Worm (Caenorhabditis elegans) whole organism, L1 larva: ENCODE measurements around the gene R04B3.1.

Source experiments
- C04F5.9 ChIP-seq: sonication (generic microtip); optimal IDR thresholded peaks from 2 replicates; lab custom pipeline; 2016; ENCODE audit warnings: missing genetic modification characterization, missing compliant biosample characterization
- F16B12.6 ChIP-seq: fragments of 150-350 bp; optimal IDR thresholded peaks from 2 replicates; lab custom pipeline; 2014; ENCODE audit warnings: missing biosample characterization, missing genetic modification characterization
- alr-1 ChIP-seq: fragments of 200-800 bp; sonication (Bioruptor generic); optimal IDR thresholded peaks from 2 replicates; lab custom pipeline; 2018; ENCODE audit warnings: borderline replicate concordance, mild to moderate bottlenecking, missing genetic modification characterization, missing compliant biosample characterization
- blmp-1 ChIP-seq: fragments of 150-350 bp; optimal IDR thresholded peaks from 2 replicates; lab custom pipeline; 2014; ENCODE audit warnings: missing biosample characterization, missing genetic modification characterization
- ceh-63 ChIP-seq: fragments of 200-800 bp; sonication (Bioruptor generic); optimal IDR thresholded peaks from 2 replicates; lab custom pipeline; 2018; ENCODE audit warnings: mild to moderate bottlenecking, missing genetic modification characterization, missing compliant biosample characterization
- ceh-82 ChIP-seq, 3 experiments: fragments of 150-350 bp in 1 of 3; sonication (generic microtip) in 2 of 3; optimal IDR thresholded peaks; 2 replicates each; lab custom pipeline; 2014 to 2017; ENCODE audit warnings: missing biosample characterization in 3 of 3, missing genetic modification characterization in 3 of 3
- dpl-1 ChIP-seq, 3 experiments: fragments of 150-350 bp in 2 of 3; sonication (generic microtip) in 1 of 3; optimal IDR thresholded peaks; 2 replicates each; lab custom pipeline; 2014 to 2017; ENCODE audit warnings: missing biosample characterization in 3 of 3, missing genetic modification characterization in 3 of 3, missing genetic modification reagents in 3 of 3
- dsc-1 ChIP-seq: sonication (generic microtip); optimal IDR thresholded peaks from 2 replicates; lab custom pipeline; 2016; ENCODE audit warnings: mild to moderate bottlenecking, missing genetic modification characterization, missing compliant biosample characterization
- efl-1 ChIP-seq, 4 experiments: fragments of 150-350 bp; optimal IDR thresholded peaks in 3 of 4; peaks in 1 of 4; 1 replicate in 1 of 4; 2 replicates in 3 of 4; lab custom pipeline; 2014; ENCODE audit warnings: missing biosample characterization in 2 of 4, missing genetic modification characterization in 2 of 4, missing genetic modification reagents in 2 of 4
- egl-13 ChIP-seq: sonication (generic microtip); optimal IDR thresholded peaks from 2 replicates; lab custom pipeline; 2016; ENCODE audit warnings: missing genotype, missing genetic modification reagents, missing genetic modification characterization, missing compliant biosample characterization
- fkh-10 ChIP-seq: sonication (generic microtip); optimal IDR thresholded peaks from 2 replicates; lab custom pipeline; 2017; ENCODE audit warnings: missing biosample characterization, missing genetic modification reagents, missing genetic modification characterization
- fkh-8 ChIP-seq: sonication (generic microtip); optimal IDR thresholded peaks from 2 replicates; lab custom pipeline; 2016; ENCODE audit warnings: mild to moderate bottlenecking, missing genetic modification characterization, missing compliant biosample characterization
- hlh-4 ChIP-seq: sonication (generic microtip); optimal IDR thresholded peaks from 2 replicates; lab custom pipeline; 2016; ENCODE audit warnings: mild to moderate bottlenecking, missing genetic modification characterization, missing compliant biosample characterization
- irx-1 ChIP-seq: sonication (generic microtip); optimal IDR thresholded peaks from 2 replicates; lab custom pipeline; 2016; ENCODE audit warnings: missing genetic modification characterization, missing compliant biosample characterization
- lin-14 ChIP-seq: fragments of 200-800 bp; sonication (Bioruptor generic); optimal IDR thresholded peaks from 2 replicates; lab custom pipeline; 2018; ENCODE audit warnings: mild to moderate bottlenecking, missing genetic modification characterization, moderate library complexity, missing compliant biosample characterization
- lin-15B ChIP-seq: fragments of 150-350 bp; sonication (generic microtip); optimal IDR thresholded peaks from 3 replicates; lab custom pipeline; 2014; ENCODE audit warnings: missing biosample characterization, missing genetic modification characterization
- lin-39 ChIP-seq: fragments of 150-350 bp; optimal IDR thresholded peaks from 2 replicates; lab custom pipeline; 2014; ENCODE audit warnings: missing biosample characterization, missing genetic modification reagents, missing genetic modification characterization
- lsy-2 ChIP-seq, 2 experiments: fragments of 150-350 bp; optimal IDR thresholded peaks; 2 replicates each; lab custom pipeline; 2014; ENCODE audit warnings: missing biosample characterization in 2 of 2, missing genetic modification characterization in 2 of 2
- mef-2 ChIP-seq: fragments of 150-350 bp; optimal IDR thresholded peaks from 2 replicates; lab custom pipeline; 2014; ENCODE audit warnings: missing biosample characterization, missing genetic modification characterization
- nhr-11 ChIP-seq: fragments of 150-350 bp; optimal IDR thresholded peaks from 2 replicates; lab custom pipeline; 2014; ENCODE audit warnings: missing biosample characterization, missing genetic modification characterization
- nhr-19 ChIP-seq: fragments of 200-800 bp; sonication (Bioruptor generic); conservative IDR thresholded peaks from 2 replicates; pipeline ENCODE4 v1.3.6; 2022; ENCODE audit warnings: missing genetic modification characterization, missing compliant biosample characterization
- nhr-47 ChIP-seq: sonication (generic microtip); optimal IDR thresholded peaks from 2 replicates; lab custom pipeline; 2016; ENCODE audit warnings: mild to moderate bottlenecking, missing genetic modification characterization, moderate library complexity, missing compliant biosample characterization
- nhr-71 ChIP-seq: sonication (generic microtip); optimal IDR thresholded peaks from 2 replicates; lab custom pipeline; 2016; ENCODE audit warnings: mild to moderate bottlenecking, missing genetic modification characterization, moderate library complexity, missing compliant biosample characterization
- nhr-76 ChIP-seq: sonication (generic microtip); optimal IDR thresholded peaks from 2 replicates; lab custom pipeline; 2017; ENCODE audit warnings: missing biosample characterization, missing genetic modification characterization
- nhr-77 ChIP-seq: fragments of 150-350 bp; optimal IDR thresholded peaks from 2 replicates; lab custom pipeline; 2014; ENCODE audit warnings: missing biosample characterization, missing genetic modification characterization
- pag-3 ChIP-seq: sonication (generic microtip); optimal IDR thresholded peaks from 2 replicates; lab custom pipeline; 2017; ENCODE audit warnings: missing genetic modification characterization, mild to moderate bottlenecking, missing compliant biosample characterization, antibody characterized with exemption, borderline replicate concordance; ENCODE audit not compliant: insufficient read depth
- pax-3 ChIP-seq: fragments of 200-800 bp; sonication (Bioruptor generic); optimal IDR thresholded peaks from 2 replicates; lab custom pipeline; 2018; ENCODE audit warnings: mild to moderate bottlenecking, missing genetic modification characterization, moderate library complexity, missing compliant biosample characterization
- snpc-4 ChIP-seq: fragments of 150-350 bp; optimal IDR thresholded peaks from 2 replicates; lab custom pipeline; 2014; ENCODE audit warnings: missing biosample characterization, missing genetic modification characterization
- sox-4 ChIP-seq: sonication (generic microtip); optimal IDR thresholded peaks from 2 replicates; lab custom pipeline; 2016; ENCODE audit warnings: missing genetic modification characterization, missing compliant biosample characterization
- sptf-1 ChIP-seq: fragments of 150-350 bp; optimal IDR thresholded peaks from 2 replicates; lab custom pipeline; 2014; ENCODE audit warnings: missing biosample characterization, missing genetic modification characterization
- tlp-1 ChIP-seq: fragments of 150-350 bp; optimal IDR thresholded peaks from 2 replicates; lab custom pipeline; 2014; ENCODE audit warnings: missing biosample characterization, missing genetic modification characterization
- unc-130 ChIP-seq: fragments of 150-350 bp; optimal IDR thresholded peaks from 2 replicates; lab custom pipeline; 2017; ENCODE audit warnings: missing biosample characterization, missing genetic modification characterization, inconsistent platforms
- unc-86 ChIP-seq: sonication (generic microtip); optimal IDR thresholded peaks from 2 replicates; lab custom pipeline; 2016; ENCODE audit warnings: missing genetic modification characterization, missing compliant biosample characterization
- vab-15 ChIP-seq: sonication (generic microtip); optimal IDR thresholded peaks from 2 replicates; lab custom pipeline; 2017; ENCODE audit warnings: missing genotype, mild to moderate bottlenecking, missing genetic modification characterization, missing compliant biosample characterization
- zip-4 ChIP-seq: fragments of 200-800 bp; sonication (Bioruptor generic); optimal IDR thresholded peaks from 2 replicates; lab custom pipeline; 2018; ENCODE audit warnings: mild to moderate bottlenecking, missing genetic modification characterization, moderate library complexity, missing compliant biosample characterization

Gene R04B3.1

DNA sequence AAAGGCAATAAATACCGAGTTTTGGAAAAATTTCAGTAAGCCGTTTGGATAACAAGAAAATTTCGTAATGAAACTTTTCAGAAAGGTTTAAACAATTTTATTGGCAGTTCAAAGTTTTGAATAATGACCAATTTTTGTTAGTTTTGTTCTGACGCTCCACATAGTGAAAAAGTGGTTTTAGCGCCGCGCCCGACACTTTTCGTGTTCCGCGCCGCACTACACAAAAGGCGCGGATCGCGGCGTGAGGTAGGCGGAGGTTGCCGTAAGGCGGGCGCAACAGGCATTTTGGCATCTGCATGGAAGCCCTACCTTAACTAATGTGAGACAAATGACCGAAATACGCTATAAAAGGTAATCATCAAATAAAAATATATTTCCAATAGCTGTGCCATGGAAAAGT, 9.5 kb downstream of the R04B3.1 start:
- TF ChIP-seq nhr-77 (tag; lab: Kevin White, UChicago) (no peak), irx-1 (tag; lab: Kevin White, UChicago) (no peak), zip-4 (GFP tag; lab: Kevin White, UChicago) (no peak), tlp-1 (tag; lab: Kevin White, UChicago) (no peak), fkh-8 (tag; lab: Kevin White, UChicago) (no peak), egl-13 (tag; lab: Kevin White, UChicago) (no peak), snpc-4 (tag; lab: Kevin White, UChicago) (no peak), lin-15B (no peak), F16B12.6 (tag; lab: Kevin White, UChicago) (no peak), nhr-76 (tag; lab: Kevin White, UChicago) (no peak), dpl-1 (GFP tag; optimal IDR thresholded peaks at IDR 0.05; lab: Kevin White, UChicago) (no peak), sptf-1 (tag; lab: Kevin White, UChicago) (no peak), pag-3 (tag; lab: Kevin White, UChicago) (no peak), hlh-4 (tag; lab: Kevin White, UChicago) (no peak), lin-14 (GFP tag; lab: Kevin White, UChicago) (no peak), lin-39 (tag; lab: Kevin White, UChicago) (no peak), vab-15 (tag; lab: Kevin White, UChicago) (no peak), dsc-1 (tag; lab: Kevin White, UChicago) (no peak), ceh-82 (tag; optimal IDR thresholded peaks at IDR 0.05; lab: Kevin White, UChicago) (no peak)

DNA sequence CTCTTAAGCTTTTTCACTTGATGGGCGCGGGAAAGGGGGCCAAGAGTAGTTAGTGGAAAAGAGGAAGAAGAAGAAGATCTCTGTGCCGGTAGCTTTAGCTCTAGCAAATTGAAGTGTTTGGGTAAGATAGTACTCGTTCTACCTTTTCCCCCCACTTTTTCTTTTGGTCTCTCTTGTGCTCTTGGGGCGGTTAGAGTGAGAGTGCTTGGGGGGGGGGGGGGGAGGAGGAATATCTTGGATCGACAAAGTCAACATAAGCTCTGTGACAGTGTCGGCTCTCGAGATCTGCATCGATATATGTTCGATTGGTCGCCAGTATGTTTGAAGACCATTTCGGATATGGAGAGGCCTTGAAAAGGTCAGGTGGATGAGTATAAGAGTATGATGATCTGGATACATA, 11.4 kb downstream of the R04B3.1 start, which contains the start of gene fox-1:
TSS of gene fox-1 (minus strand) at position 101 of the 400 bp plus-strand sequence.
- TF ChIP-seq vab-15 (tag; lab: Kevin White, UChicago) (no peak), nhr-19 (GFP tag; lab: Robert Waterston, UW) (0 out of 2 replicates have a peak, but pooled peaks have one; percentile 12)

DNA sequence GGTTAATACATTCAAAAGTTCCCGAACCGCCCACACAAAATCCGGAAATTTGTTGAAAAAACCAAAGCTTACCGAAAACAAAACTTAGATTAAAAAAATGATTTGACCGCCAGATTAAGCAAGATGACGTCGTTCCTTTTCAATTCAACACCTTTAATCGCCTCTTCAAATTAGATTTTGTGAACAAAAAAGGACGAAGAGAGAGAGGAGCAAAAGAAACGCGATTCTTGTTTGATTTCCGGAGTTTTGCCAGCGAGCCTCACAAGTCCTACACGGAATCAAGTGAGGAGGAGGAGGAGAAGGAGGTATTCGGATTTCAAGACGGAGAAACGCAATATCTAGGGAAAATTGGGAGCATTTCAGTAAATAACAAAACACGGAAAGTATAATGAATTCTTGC, 13.7 kb downstream of the R04B3.1 start:
- TF ChIP-seq fkh-10 (GFP tag; lab: Kevin White, UChicago) (peak; percentile 82), lin-14 (GFP tag; lab: Kevin White, UChicago) (peak; percentile 3), irx-1 (tag; lab: Kevin White, UChicago) (peak; percentile 13), C04F5.9 (tag; lab: Kevin White, UChicago) (no peak), mef-2 (tag; lab: Kevin White, UChicago) (no peak), dsc-1 (tag; lab: Kevin White, UChicago) (peak; percentile 20), efl-1 (optimal IDR thresholded peaks at IDR 0.05; lab: Kevin White, UChicago) (no peak), efl-1 (GFP tag; optimal IDR thresholded peaks at IDR 0.05 in 1 of 2; lab: Kevin White, UChicago) (peak in 1 of 2 experiments; percentile 32)

DNA sequence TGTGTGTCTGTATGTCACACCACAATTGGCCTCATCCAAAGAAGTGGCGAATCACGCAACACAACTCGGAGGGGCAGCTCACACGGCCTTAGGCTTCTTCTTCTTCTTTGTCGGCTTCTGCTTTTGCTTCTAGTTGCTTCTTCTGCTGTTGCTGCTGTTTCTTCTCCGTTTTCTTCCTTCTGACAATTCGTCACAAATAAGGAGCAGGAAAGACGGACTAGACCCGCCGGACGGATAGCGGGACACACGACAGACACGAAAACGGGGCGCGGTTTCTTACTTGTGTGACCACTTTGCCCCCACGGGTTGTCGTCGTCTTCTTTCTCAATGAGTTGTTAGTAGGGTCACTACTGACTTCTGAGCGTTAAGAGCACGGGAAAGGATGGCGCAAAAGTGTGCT, 15.1 kb downstream of the R04B3.1 start:
- TF ChIP-seq lsy-2 (tag; optimal IDR thresholded peaks at IDR 0.05; lab: Kevin White, UChicago) (no peak), zip-4 (GFP tag; lab: Kevin White, UChicago) (no peak), alr-1 (tag; lab: Kevin White, UChicago) (no peak), nhr-71 (peak; percentile 16), lin-39 (tag; lab: Kevin White, UChicago) (no peak), dsc-1 (tag; lab: Kevin White, UChicago) (no peak), lin-14 (GFP tag; lab: Kevin White, UChicago) (peak; percentile 68), egl-13 (tag; lab: Kevin White, UChicago) (peak; percentile 7), fkh-10 (GFP tag; lab: Kevin White, UChicago) (peak; percentile 49), blmp-1 (tag; lab: Kevin White, UChicago) (no peak), ceh-82 (tag; optimal IDR thresholded peaks at IDR 0.05; lab: Kevin White, UChicago) (peak in 1 of 3 experiments; percentile 15), nhr-47 (peak; percentile 9), mef-2 (tag; lab: Kevin White, UChicago) (no peak), unc-86 (peak; percentile 27), unc-130 (tag; lab: Kevin White, UChicago) (no peak)

DNA sequence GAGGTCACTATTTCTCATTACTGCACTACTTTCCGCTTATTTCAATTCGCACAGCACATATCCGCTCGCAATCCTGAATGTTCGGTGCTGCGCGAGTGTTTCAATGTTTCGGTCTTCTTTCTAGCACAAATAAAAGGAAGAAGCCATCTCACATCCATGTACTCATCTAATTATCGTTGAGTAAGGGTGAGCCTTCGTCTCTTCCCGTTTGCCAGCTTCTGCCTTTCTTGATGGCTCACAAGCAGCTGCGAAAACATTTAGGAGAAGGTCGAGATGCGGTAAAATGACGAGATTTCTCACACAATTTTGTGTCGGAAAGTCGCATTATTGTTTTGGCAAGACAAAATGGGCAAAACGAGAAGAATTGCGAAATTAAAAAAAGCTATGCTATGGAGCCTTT, 16.3 kb downstream of the R04B3.1 start:
- TF ChIP-seq F16B12.6 (tag; lab: Kevin White, UChicago), result no peak
- peak in 1 of 3 experiments; percentile 15 for TF ChIP-seq ceh-82 (tag; optimal IDR thresholded peaks at IDR 0.05; lab: Kevin White, UChicago)
- no peak for TF ChIP-seq nhr-11 (tag; lab: Kevin White, UChicago)
- no peak for TF ChIP-seq snpc-4 (tag; lab: Kevin White, UChicago)
- TF ChIP-seq sox-4 (tag; lab: Kevin White, UChicago), result no peak
- no peak for TF ChIP-seq lin-15B
- TF ChIP-seq fkh-10 (GFP tag; lab: Kevin White, UChicago), result peak; percentile 44
- TF ChIP-seq ceh-63 (GFP tag; lab: Kevin White, UChicago), result no peak
- TF ChIP-seq lin-14 (GFP tag; lab: Kevin White, UChicago), result peak; percentile 28
- TF ChIP-seq pax-3 (tag; lab: Kevin White, UChicago), result no peak
- TF ChIP-seq pag-3 (tag; lab: Kevin White, UChicago), result no peak
